Worm (Caenorhabditis elegans): ENCODE data around the gene T09F5.20.

DNA sequence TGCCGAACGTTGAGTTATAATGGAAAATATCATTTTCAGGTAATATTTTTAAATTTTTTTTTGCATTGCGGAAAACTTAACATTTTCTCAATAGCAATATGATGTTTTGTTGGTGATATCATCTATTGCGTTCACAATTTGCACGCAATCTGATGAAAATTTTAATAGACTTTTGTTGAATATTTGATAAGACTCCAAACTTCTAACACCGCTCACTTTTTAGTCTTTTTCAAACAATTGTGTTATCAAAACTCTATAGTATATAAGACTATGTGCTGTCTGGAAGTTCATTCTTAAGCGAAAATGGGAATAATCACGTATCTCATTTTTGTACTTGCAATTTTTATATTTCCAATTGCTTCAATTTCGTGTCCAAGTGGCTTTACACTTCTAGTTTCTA lies 27.8 kb upstream of the T09F5.20 start, which contains the start of gene clec-47:
- TF ChIP-seq ama-1 (optimal IDR thresholded peaks at IDR 0.05) (no peak), tbx-11 (GFP tag; IDR thresholded peaks at IDR 0.05) (no peak), hmg-4 (GFP tag; optimal IDR thresholded peaks at IDR 0.05) (no peak), B0310.2 (tag; optimal IDR thresholded peaks at IDR 0.05) (no peak)
